Worm (Caenorhabditis elegans) whole organism, L4 larva: ENCODE measurements around the gene wago-4.

Source experiments
- F37D6.2 ChIP-seq: sonication (generic microtip); optimal IDR thresholded peaks from 2 replicates; lab custom pipeline; 2016; ENCODE audit warnings: mild to moderate bottlenecking, missing genetic modification characterization, missing compliant biosample characterization
- Y75B8A.6 ChIP-seq: fragments of 200-800 bp; sonication (Bioruptor generic); IDR thresholded peaks from 2 replicates; pipeline ENCODE4 v1.3.6; 2022; ENCODE audit warnings: missing genetic modification reagents, missing genetic modification characterization, missing compliant biosample characterization
- ctbp-1 ChIP-seq: fragments of 200-800 bp; sonication (Bioruptor generic); IDR thresholded peaks from 2 replicates; pipeline ENCODE4 v1.3.6; 2022; ENCODE audit warnings: missing genetic modification reagents, missing genetic modification characterization, missing compliant biosample characterization
- daf-19 ChIP-seq: fragments of 200-800 bp; sonication (Bioruptor generic); conservative IDR thresholded peaks from 2 replicates; pipeline ENCODE4 v1.3.6; 2022; ENCODE audit warnings: missing genetic modification characterization, missing compliant biosample characterization
- nhr-111 ChIP-seq: fragments of 200-800 bp; sonication (Bioruptor generic); optimal IDR thresholded peaks from 2 replicates; lab custom pipeline; 2018; ENCODE audit warnings: mild to moderate bottlenecking, missing genetic modification characterization, missing compliant biosample characterization
- snpc-4 ChIP-seq: fragments of 150-350 bp; optimal IDR thresholded peaks from 2 replicates; lab custom pipeline; 2014; ENCODE audit warnings: missing biosample characterization, missing genetic modification characterization
- zag-1 ChIP-seq: fragments of 150-350 bp; optimal IDR thresholded peaks from 2 replicates; lab custom pipeline; 2014; ENCODE audit warnings: missing biosample characterization, missing genetic modification characterization

The wago-4 gene

DNA sequence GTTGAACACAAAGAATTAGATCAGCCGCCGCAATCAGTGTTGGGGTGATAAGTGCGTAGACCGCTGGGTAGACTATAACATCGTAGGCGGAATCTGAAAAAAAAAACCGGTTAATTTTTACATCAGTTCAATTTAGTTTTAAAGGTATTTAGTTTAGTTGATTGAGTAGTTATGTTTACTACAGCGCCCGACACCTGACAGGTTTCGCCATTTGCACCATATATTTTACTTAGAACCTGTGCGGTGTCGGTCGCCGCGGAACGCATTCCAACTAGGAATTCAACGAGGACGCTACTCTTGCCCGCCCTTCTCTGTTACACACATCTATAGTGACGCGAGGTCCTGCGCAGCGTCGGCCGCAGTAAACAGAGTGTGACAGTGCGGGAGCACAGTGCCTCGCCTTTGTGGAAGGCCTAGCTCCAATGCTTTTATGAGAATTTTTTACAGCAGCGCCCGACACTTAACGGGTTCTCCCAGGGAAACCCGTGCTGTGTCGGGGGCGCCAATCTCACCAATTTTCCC is 49.2 kb downstream of the wago-4 start:
- TF ChIP-seq daf-19 (GFP tag; lab: Robert Waterston, UW) = no peak
- peak; percentile 16 for TF ChIP-seq snpc-4

DNA sequence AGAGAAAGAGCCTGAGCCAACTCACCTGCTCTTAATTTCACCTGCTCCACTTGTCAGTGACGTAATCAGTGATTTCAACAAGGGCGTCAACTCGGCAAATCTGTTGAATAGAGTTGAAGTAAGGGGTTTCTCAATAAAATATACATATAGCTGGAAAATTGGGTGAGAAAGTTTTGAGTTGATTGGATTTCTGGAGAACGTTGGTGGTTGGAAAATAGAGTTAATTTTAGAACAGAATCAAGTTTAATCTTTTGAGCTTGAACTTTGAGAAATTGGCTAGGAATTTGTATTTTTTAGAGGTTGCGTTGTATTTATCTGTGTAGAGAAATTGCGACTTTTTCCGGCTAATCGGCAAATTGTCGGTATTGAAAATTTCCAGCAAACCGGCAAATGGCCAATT is 50.3 kb downstream of the wago-4 start, which contains the start of gene Y38F1A.4:
Y38F1A.4 (minus strand) TSS at position 101 of the 400 bp plus-strand sequence.
- TF ChIP-seq zag-1 (tag; lab: Kevin White, UChicago) (no peak), F37D6.2 (no peak), Y75B8A.6 (GFP tag; lab: Robert Waterston, UW) (no peak), ctbp-1 (GFP tag; lab: Robert Waterston, UW) (no peak), nhr-111 (GFP tag; lab: Kevin White, UChicago) (no peak)
